Fruit fly (Drosophila melanogaster) whole organism, prepupa: ENCODE results near the gene CG46396.

ENCODE experiments used
- CG11762 ChIP-seq: fragments of 200-800 bp; sonication (Bioruptor generic); optimal IDR thresholded peaks from 3 replicates; lab custom pipeline; 2016; ENCODE audit warnings: missing biosample characterization, missing genetic modification characterization; ENCODE audit not compliant: insufficient read depth
- achi ChIP-seq: fragments of 200-800 bp; sonication (Bioruptor generic); optimal IDR thresholded peaks from 3 replicates; lab custom pipeline; 2016; ENCODE audit warnings: missing biosample characterization, missing genetic modification characterization

DNA sequence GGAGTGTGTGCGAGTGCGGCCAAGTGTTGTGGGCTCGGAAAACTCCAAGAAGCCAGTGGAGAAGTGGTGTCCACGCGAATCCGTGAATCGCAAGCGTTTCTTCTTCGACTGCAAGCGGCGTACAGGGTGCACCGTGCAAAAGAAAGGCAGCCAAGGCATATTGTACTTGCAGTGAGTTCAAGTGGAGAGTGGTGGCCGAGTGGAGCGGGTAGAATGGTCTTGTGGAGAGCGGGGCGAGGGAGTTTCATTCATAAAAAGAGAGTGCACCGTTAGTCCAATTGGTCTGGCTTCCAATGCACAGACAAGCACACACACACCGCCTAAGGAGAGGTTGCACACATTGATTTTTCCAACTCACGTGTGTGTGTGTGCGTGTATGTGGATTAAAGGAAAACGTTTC, 47.3 kb downstream of the CG46396 start:
- TF ChIP-seq CG11762 (GFP tag; lab: Kevin White, UChicago), result no peak
- TF ChIP-seq achi (GFP tag; lab: Kevin White, UChicago), result no peak
